Fruit fly (Drosophila melanogaster) whole organism, embryonic: Measurements from ENCODE around the gene ldbr.
A peak's percentile ranks its signal among the peaks of the same experiment; 100 is the strongest.

Source experiments
- Ada2b ChIP-seq: fragments of 200-800 bp; sonication (Bioruptor generic); IDR thresholded peaks from 2 replicates; pipeline ENCODE4 v1.3.6; 2022; ENCODE audit warnings: missing biosample characterization, missing genetic modification characterization
- Adf1 ChIP-seq: fragments of 200-800 bp; sonication (Bioruptor generic); IDR thresholded peaks from 2 replicates; pipeline ENCODE4 v1.3.6; 2022; ENCODE audit warnings: missing biosample characterization, missing genetic modification characterization
- Awh ChIP-seq: fragments of 200-800 bp; sonication (Bioruptor generic); IDR thresholded peaks from 2 replicates; pipeline ENCODE4, ENCODE4 v1.3.6; 2022; ENCODE audit warnings: missing biosample characterization, missing genetic modification characterization
- BEAF-32 ChIP-seq: fragments of 200-800 bp; sonication (Bioruptor generic); optimal IDR thresholded peaks from 3 replicates; lab custom pipeline; 2017; ENCODE audit warnings: missing biosample characterization, missing genetic modification characterization, mild to moderate bottlenecking, moderate library complexity, missing genetic modification reagents
- Blimp-1 ChIP-seq: fragments of 200-800 bp; sonication (Bioruptor generic); optimal IDR thresholded peaks from 3 replicates; lab custom pipeline; 2018; ENCODE audit warnings: missing biosample characterization, missing genetic modification characterization, mild to moderate bottlenecking, moderate library complexity, missing genetic modification reagents
- CG10431 ChIP-seq: fragments of 200-800 bp; sonication (Bioruptor generic); optimal IDR thresholded peaks from 3 replicates; lab custom pipeline; 2018; ENCODE audit warnings: missing biosample characterization, mild to moderate bottlenecking, missing genetic modification characterization
- CG15011 ChIP-seq: fragments of 200-800 bp; sonication (Bioruptor generic); optimal IDR thresholded peaks from 3 replicates; lab custom pipeline; 2018; ENCODE audit warnings: missing biosample characterization, mild to moderate bottlenecking, missing genetic modification characterization
- CG15073 ChIP-seq: fragments of 200-800 bp; sonication (Bioruptor generic); optimal IDR thresholded peaks from 2 replicates; lab custom pipeline; 2016; ENCODE audit warnings: missing biosample characterization, missing genetic modification characterization
- CG18764 ChIP-seq: fragments of 200-800 bp; sonication (Bioruptor generic); optimal IDR thresholded peaks from 3 replicates; lab custom pipeline; 2016; ENCODE audit warnings: missing biosample characterization, missing genetic modification characterization
- CG31224 ChIP-seq: fragments of 200-800 bp; sonication (Bioruptor generic); IDR thresholded peaks from 2 replicates; pipeline ENCODE4 v1.3.6; 2022; ENCODE audit warnings: missing biosample characterization, missing genetic modification characterization
- CG34224 ChIP-seq: fragments of 200-800 bp; sonication (Bioruptor generic); IDR thresholded peaks from 3 replicates; pipeline ENCODE4 v1.3.6; 2022; ENCODE audit warnings: missing biosample characterization, missing genetic modification characterization; ENCODE audit not compliant: partially characterized antibody
- CG42726 ChIP-seq: fragments of 200-800 bp; sonication (Bioruptor generic); IDR thresholded peaks from 2 replicates; pipeline ENCODE4 v1.3.6; 2022; ENCODE audit warnings: missing biosample characterization, missing genetic modification characterization; ENCODE audit not compliant: partially characterized antibody
- CG6791 ChIP-seq: fragments of 200-800 bp; sonication (Bioruptor generic); IDR thresholded peaks from 3 replicates; pipeline ENCODE4 v1.3.6; 2022; ENCODE audit warnings: missing biosample characterization, missing genetic modification characterization; ENCODE audit not compliant: partially characterized antibody
- CG7271 ChIP-seq: fragments of 200-800 bp; sonication (Bioruptor generic); optimal IDR thresholded peaks from 2 replicates; lab custom pipeline; 2018; ENCODE audit warnings: missing biosample characterization, mild to moderate bottlenecking, missing genetic modification characterization, moderate library complexity
- CG9437 ChIP-seq: fragments of 200-800 bp; sonication (Bioruptor generic); optimal IDR thresholded peaks from 2 replicates; lab custom pipeline; 2018; ENCODE audit warnings: missing biosample characterization, mild to moderate bottlenecking, missing genetic modification characterization
- CG9727 ChIP-seq: fragments of 200-800 bp; sonication (Bioruptor generic); optimal IDR thresholded peaks from 3 replicates; lab custom pipeline; 2017; ENCODE audit warnings: missing biosample characterization, mild to moderate bottlenecking, missing genetic modification characterization
- CG9876 ChIP-seq: fragments of 200-800 bp; sonication (Bioruptor generic); optimal IDR thresholded peaks from 2 replicates; lab custom pipeline; 2016; ENCODE audit warnings: missing biosample characterization, missing genetic modification characterization
- Camta ChIP-seq: fragments of 200-800 bp; sonication (Bioruptor generic); optimal IDR thresholded peaks from 2 replicates; lab custom pipeline; 2016; ENCODE audit warnings: missing biosample characterization, missing genetic modification characterization
- Gsc ChIP-seq: fragments of 200-800 bp; sonication (Bioruptor generic); IDR thresholded peaks from 2 replicates; pipeline ENCODE4 v1.3.6; 2022; ENCODE audit warnings: missing biosample characterization, missing genetic modification characterization
- Gug ChIP-seq: fragments of 200-800 bp; sonication (Bioruptor generic); IDR thresholded peaks from 4 replicates; pipeline ENCODE4 v1.3.6; 2022; ENCODE audit warnings: missing biosample characterization, missing genetic modification characterization
- Hr3 ChIP-seq: fragments of 200-800 bp; sonication (Bioruptor generic); optimal IDR thresholded peaks from 3 replicates; lab custom pipeline; 2016; ENCODE audit warnings: missing biosample characterization, missing genetic modification characterization
- Hr51 ChIP-seq, 2 experiments: fragments of 200-800 bp; sonication (Bioruptor generic); optimal IDR thresholded peaks; 2 replicates in 1 of 2; 3 replicates in 1 of 2; lab custom pipeline; 2016 to 2018; ENCODE audit warnings: missing biosample characterization in 2 of 2, missing genetic modification characterization in 2 of 2, mild to moderate bottlenecking in 1 of 2, moderate library complexity in 1 of 2
- Neu2 ChIP-seq: fragments of 200-800 bp; sonication (Bioruptor generic); optimal IDR thresholded peaks from 3 replicates; lab custom pipeline; 2016; ENCODE audit warnings: missing biosample characterization, missing genetic modification characterization, borderline replicate concordance
- Nf-YA ChIP-seq: fragments of 200-800 bp; sonication (Bioruptor generic); IDR thresholded peaks from 2 replicates; pipeline ENCODE4 v1.3.6; 2022; ENCODE audit warnings: missing biosample characterization, missing genetic modification characterization
- PHDP ChIP-seq: fragments of 200-800 bp; sonication (Bioruptor generic); optimal IDR thresholded peaks from 3 replicates; lab custom pipeline; 2018; ENCODE audit warnings: missing biosample characterization, mild to moderate bottlenecking, missing genetic modification characterization, moderate library complexity
- Rx ChIP-seq: fragments of 200-800 bp; sonication (Bioruptor generic); IDR thresholded peaks from 2 replicates; pipeline ENCODE4 v1.3.6; 2022; ENCODE audit warnings: missing biosample characterization, missing genetic modification characterization
- Sry-δ ChIP-seq: fragments of 200-800 bp; sonication (Bioruptor generic); optimal IDR thresholded peaks from 2 replicates; lab custom pipeline; 2016; ENCODE audit warnings: missing biosample characterization, missing genetic modification characterization
- Vsx1 ChIP-seq: fragments of 200-800 bp; sonication (Bioruptor generic); optimal IDR thresholded peaks from 2 replicates; lab custom pipeline; 2017; ENCODE audit warnings: missing biosample characterization, mild to moderate bottlenecking, missing genetic modification characterization, missing genetic modification reagents
- bigmax ChIP-seq: fragments of 200-800 bp; sonication (Bioruptor generic); optimal IDR thresholded peaks from 2 replicates; lab custom pipeline; 2018; ENCODE audit warnings: missing biosample characterization, mild to moderate bottlenecking, missing genetic modification characterization
- cg ChIP-seq: fragments of 200-800 bp; sonication (Bioruptor generic); optimal IDR thresholded peaks from 3 replicates; lab custom pipeline; 2019; ENCODE audit warnings: missing biosample characterization, mild to moderate bottlenecking, missing genetic modification characterization, moderate library complexity
- dmrt11E ChIP-seq: fragments of 200-800 bp; sonication (Bioruptor generic); optimal IDR thresholded peaks from 3 replicates; lab custom pipeline; 2018; ENCODE audit warnings: missing biosample characterization, mild to moderate bottlenecking, missing genetic modification characterization, moderate library complexity
- esg ChIP-seq: fragments of 200-800 bp; sonication (Bioruptor generic); conservative IDR thresholded peaks from 2 replicates; pipeline ENCODE4 v1.3.6; 2022; ENCODE audit warnings: missing biosample characterization, missing genetic modification characterization
- eve ChIP-seq, 2 experiments: fragments of >200 bp; optimal IDR thresholded peaks; 2 replicates each; lab custom pipeline; 2017; ENCODE audit warnings: missing biosample characterization in 2 of 2, missing genetic modification characterization in 2 of 2
- exex ChIP-seq: fragments of 200-800 bp; sonication (Bioruptor generic); optimal IDR thresholded peaks from 4 replicates; lab custom pipeline; 2018; ENCODE audit warnings: missing biosample characterization, mild to moderate bottlenecking, missing genetic modification characterization, moderate library complexity
- grn ChIP-seq: fragments of 200-800 bp; sonication (Bioruptor generic); optimal IDR thresholded peaks from 3 replicates; lab custom pipeline; 2017; ENCODE audit warnings: missing biosample characterization, missing genetic modification characterization
- jumu ChIP-seq: fragments of 200-800 bp; sonication (Bioruptor generic); optimal IDR thresholded peaks from 3 replicates; lab custom pipeline; 2016; ENCODE audit warnings: missing biosample characterization, missing genetic modification characterization
- mam ChIP-seq: fragments of 200-800 bp; sonication (Bioruptor generic); optimal IDR thresholded peaks from 3 replicates; lab custom pipeline; 2016; ENCODE audit warnings: missing biosample characterization, missing genetic modification characterization
- nau ChIP-seq: fragments of 200-800 bp; sonication (Bioruptor generic); optimal IDR thresholded peaks from 3 replicates; lab custom pipeline; 2017; ENCODE audit warnings: missing biosample characterization, mild to moderate bottlenecking, missing genetic modification characterization, missing genetic modification reagents
- nmo ChIP-seq: fragments of 200-800 bp; sonication (Bioruptor generic); optimal IDR thresholded peaks from 2 replicates; lab custom pipeline; 2018; ENCODE audit warnings: missing biosample characterization, mild to moderate bottlenecking, missing genetic modification characterization, moderate library complexity
- oc ChIP-seq: fragments of 200-800 bp; sonication (Bioruptor generic); optimal IDR thresholded peaks from 2 replicates; lab custom pipeline; 2018; ENCODE audit warnings: missing biosample characterization, mild to moderate bottlenecking, missing genetic modification characterization, moderate library complexity
- onecut ChIP-seq: fragments of 200-800 bp; sonication (Bioruptor generic); IDR thresholded peaks from 2 replicates; pipeline ENCODE4 v1.3.6; 2022; ENCODE audit warnings: missing biosample characterization, missing genetic modification characterization
- schlank ChIP-seq: fragments of 200-800 bp; sonication (Bioruptor generic); optimal IDR thresholded peaks from 2 replicates; lab custom pipeline; 2018; ENCODE audit warnings: missing biosample characterization, mild to moderate bottlenecking, missing genetic modification characterization
- sens ChIP-seq: fragments of 200-800 bp; sonication (Bioruptor generic); peaks from one replicate; lab custom pipeline; 2016; ENCODE audit warnings: missing biosample characterization, missing genetic modification characterization
- sens-2 ChIP-seq: fragments of 200-800 bp; sonication (Bioruptor generic); IDR thresholded peaks from 2 replicates; pipeline ENCODE4 v1.3.6; 2022; ENCODE audit warnings: missing biosample characterization, missing genetic modification characterization
- sug ChIP-seq: fragments of 200-800 bp; optimal IDR thresholded peaks from 2 replicates; lab custom pipeline; 2019; ENCODE audit warnings: missing biosample characterization, mild to moderate bottlenecking, missing genetic modification characterization, moderate library complexity
- unc-4 ChIP-seq: fragments of 200-800 bp; sonication (Bioruptor generic); IDR thresholded peaks from 2 replicates; pipeline ENCODE4 v1.3.6; 2022; ENCODE audit warnings: missing biosample characterization, missing genetic modification characterization; ENCODE audit not compliant: partially characterized antibody
- wor ChIP-seq: fragments of 200-800 bp; sonication (Bioruptor generic); IDR thresholded peaks from 2 replicates; pipeline ENCODE4 v1.3.6; 2022; ENCODE audit warnings: missing biosample characterization, missing genetic modification characterization
- yki ChIP-seq: fragments of >200 bp; optimal IDR thresholded peaks from 3 replicates; lab custom pipeline; 2018
- zen ChIP-seq: fragments of 200-800 bp; sonication (Bioruptor generic); optimal IDR thresholded peaks from 3 replicates; lab custom pipeline; 2018; ENCODE audit warnings: missing biosample characterization, mild to moderate bottlenecking, missing genetic modification characterization, moderate library complexity

The ldbr gene

DNA sequence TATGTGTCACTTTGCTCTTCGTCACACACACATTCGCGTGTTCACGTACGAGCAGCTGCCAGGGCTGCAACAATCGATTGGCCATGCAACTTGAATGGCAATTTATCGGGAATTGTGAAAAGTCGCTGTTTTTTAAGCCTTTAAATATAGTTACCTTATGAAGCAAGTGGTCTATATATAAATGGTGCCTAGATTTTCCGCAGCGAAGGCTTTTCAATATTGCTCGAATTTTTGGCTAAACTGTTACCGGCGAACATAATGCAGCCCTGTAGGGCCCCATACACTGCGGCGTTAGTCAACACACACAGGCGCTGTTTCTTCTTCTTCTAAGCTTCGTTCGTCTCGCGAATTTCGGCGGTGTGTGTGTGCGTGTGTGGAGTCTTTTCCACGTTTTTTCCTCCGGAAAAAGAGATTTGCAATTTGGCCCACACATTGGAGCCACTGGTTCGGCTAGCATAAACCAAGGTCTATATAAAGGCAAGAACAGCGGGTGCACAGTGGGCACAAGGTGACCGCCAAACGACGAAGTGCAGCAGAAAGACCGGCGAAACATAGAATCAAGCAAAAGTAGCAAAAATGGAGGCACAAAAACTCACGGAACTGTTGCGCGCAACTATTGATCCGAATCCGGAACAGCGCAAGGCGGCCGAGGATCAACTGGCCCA, 5.6 kb upstream of the ldbr start, which contains the start of the genes Arp3 and msk (continued):
- TF ChIP-seq bigmax (GFP tag; lab: Kevin White, UChicago) (peak; percentile 38), Ada2b (peak; percentile 64), BEAF-32 (GFP tag; lab: Kevin White, UChicago) (peak; percentile 64), Adf1 (GFP tag; lab: Robert Waterston, UW) (peak; percentile 48), Blimp-1 (GFP tag; lab: Kevin White, UChicago) (no peak), exex (tag; lab: Kevin White, UChicago) (peak; percentile 55), Gsc (GFP tag; lab: Robert Waterston, UW) (no peak), CG18764 (peak; percentile 83), Hr3 (GFP tag; lab: Kevin White, UChicago) (peak; percentile 81), CG10431 (GFP tag; lab: Kevin White, UChicago) (peak; percentile 58), onecut (GFP tag; lab: Robert Waterston, UW) (peak; percentile 64), esg (GFP tag; lab: Robert Waterston, UW) (peak; percentile 47; the same call in 1 of the 2 replicates), yki (lab: Kevin White, UChicago) (peak; percentile 76), Neu2 (GFP tag; lab: Kevin White, UChicago) (peak; percentile 72), sens (GFP tag; lab: Kevin White, UChicago) (peak; percentile 97), CG9876 (GFP tag; lab: Kevin White, UChicago) (peak; percentile 83), zen (tag; lab: Kevin White, UChicago) (peak; percentile 56), Gug (peak; percentile 86), PHDP (tag; lab: Kevin White, UChicago) (peak; percentile 70), nmo (GFP tag; lab: Kevin White, UChicago) (peak; percentile 90), CG15073 (GFP tag; lab: Kevin White, UChicago) (peak; percentile 1), CG6791 (GFP tag; lab: Robert Waterston, UW) (peak; percentile 55; the same call in 1 of the 3 replicates), sug (tag; lab: Kevin White, UChicago) (peak; percentile 88), nau (GFP tag; lab: Kevin White, UChicago) (no peak), mam (GFP tag; lab: Kevin White, UChicago) (peak; percentile 95), Nf-YA (GFP tag; lab: Robert Waterston, UW) (0 out of 2 replicates have a peak, but pooled peaks have one; percentile 31), oc (tag; lab: Kevin White, UChicago) (no peak), CG15011 (GFP tag; lab: Kevin White, UChicago) (no peak), CG9437 (peak; percentile 47), sens-2 (GFP tag; lab: Robert Waterston, UW) (no peak), Camta (GFP tag; lab: Kevin White, UChicago) (peak; percentile 87), Sry-δ (GFP tag; lab: Kevin White, UChicago) (peak; percentile 81), CG42726 (no peak), cg (GFP tag; lab: Kevin White, UChicago) (peak; percentile 88), CG34224 (GFP tag; lab: Robert Waterston, UW) (0 out of 3 replicates have a peak, but pooled peaks have one; percentile 14), eve (GFP tag; optimal IDR thresholded peaks at IDR 0.05; lab: Kevin White, UChicago) (peak in 1 of 2 experiments; percentile 68), dmrt11E (tag; lab: Kevin White, UChicago) (peak; percentile 63), jumu (GFP tag; lab: Kevin White, UChicago) (peak; percentile 95), Hr51 (GFP tag; optimal IDR thresholded peaks at IDR 0.05; lab: Kevin White, UChicago) (peak; percentile 60 to 84), CG31224 (GFP tag; lab: Robert Waterston, UW) (peak; percentile 58; the same call in 1 of the 2 replicates), grn (GFP tag; lab: Kevin White, UChicago) (peak; percentile 16), CG7271 (tag; lab: Kevin White, UChicago) (no peak), unc-4 (GFP tag; lab: Robert Waterston, UW) (peak; percentile 42), schlank (peak; percentile 49), Rx (GFP tag; lab: Robert Waterston, UW) (peak; percentile 69), CG9727 (GFP tag; lab: Kevin White, UChicago) (peak; percentile 79), Vsx1 (no peak), Awh (GFP tag; lab: Robert Waterston, UW) (no peak), wor (GFP tag; lab: Robert Waterston, UW) (no peak)
